Fruit fly (Drosophila melanogaster): ENCODE measurements around the gene CG9525.
A peak's percentile ranks its signal among the peaks of the same experiment; 100 is the strongest.

The CG9525 gene

DNA sequence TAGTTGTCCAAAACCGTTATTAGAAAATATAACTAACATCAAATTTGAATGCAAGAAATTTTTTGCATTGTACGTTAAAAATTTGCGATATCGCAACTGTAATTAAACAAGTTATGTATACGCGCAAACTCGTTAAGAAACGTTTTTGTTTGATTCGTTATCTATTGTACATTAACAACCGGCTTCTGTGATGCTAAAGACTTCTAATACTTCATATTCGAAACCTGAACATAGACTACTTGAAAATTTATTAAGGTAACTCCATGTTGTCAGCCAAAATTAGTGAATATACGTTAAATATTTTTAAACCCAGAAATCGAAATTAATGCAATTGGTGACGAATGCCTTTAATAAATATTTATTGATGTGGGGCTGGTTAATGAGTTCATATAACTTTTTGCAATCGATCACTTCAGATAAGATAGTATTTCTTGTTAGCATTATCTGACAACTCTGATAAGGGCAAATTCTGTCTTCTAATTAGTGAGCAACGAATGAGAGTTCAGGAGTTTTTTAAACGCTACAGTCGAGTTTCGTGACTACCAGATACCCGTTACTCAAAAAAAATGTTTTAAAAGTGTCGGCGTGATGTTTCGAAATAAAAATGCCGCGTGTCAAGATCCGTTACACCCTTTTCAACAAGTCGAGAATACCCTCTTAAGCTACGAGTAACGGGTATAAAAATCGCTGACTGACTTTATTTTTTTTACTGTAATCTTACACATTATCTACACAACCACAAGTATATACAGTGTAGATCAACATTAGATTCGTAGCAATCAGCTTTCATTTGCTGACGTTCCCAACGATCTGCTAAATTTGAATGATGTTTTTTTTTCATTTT, 9.7 kb downstream of the CG9525 start (continued):
- TF ChIP-seq HmgZ (tag; optimal IDR thresholded peaks at IDR 0.05), result peak; percentile 40
- no peak for TF ChIP-seq odd (GFP tag; optimal IDR thresholded peaks at IDR 0.05)
- TF ChIP-seq vnd (GFP tag; IDR thresholded peaks at IDR 0.05; ENCODE audit: partially characterized antibody), result peak; percentile 59; the same call in 1 of the 3 replicates
- TF ChIP-seq Rfx (GFP tag; IDR thresholded peaks at IDR 0.05), result peak; percentile 71
- TF ChIP-seq eyg (GFP tag; optimal IDR thresholded peaks at IDR 0.05), result no peak
- TF ChIP-seq CG32532 (GFP tag; IDR thresholded peaks at IDR 0.05), result peak; percentile 70
- no peak for TF ChIP-seq CG3838 (GFP tag; optimal IDR thresholded peaks at IDR 0.05)
- 0 out of 3 replicates have a peak, but pooled peaks have one; percentile 18 for TF ChIP-seq CG7963 (GFP tag; IDR thresholded peaks at IDR 0.05; ENCODE audit: partially characterized antibody)
- no peak for TF ChIP-seq CG12299 (tag; optimal IDR thresholded peaks at IDR 0.05)
- TF ChIP-seq usp (GFP tag; optimal IDR thresholded peaks at IDR 0.05), result no peak
- TF ChIP-seq pzg (GFP tag; optimal IDR thresholded peaks at IDR 0.05), result peak; percentile 9
- peak; percentile 61 for TF ChIP-seq cwo (GFP tag; optimal IDR thresholded peaks at IDR 0.05)
- peak; percentile 76 for TF ChIP-seq CTCF (GFP tag; optimal IDR thresholded peaks at IDR 0.05)
- peak in 1 of 2 experiments; percentile 52 for TF ChIP-seq chif (GFP tag; optimal IDR thresholded peaks at IDR 0.05)
- TF ChIP-seq tio (GFP tag; optimal IDR thresholded peaks at IDR 0.05), result peak; percentile 37
- TF ChIP-seq en (GFP tag; optimal IDR thresholded peaks at IDR 0.05), result no peak
- TF ChIP-seq Sox100B (GFP tag; optimal IDR thresholded peaks at IDR 0.05), result no peak
- no peak for TF ChIP-seq CG30020 (tag; optimal IDR thresholded peaks at IDR 0.05)
- no peak for TF ChIP-seq fd102C (GFP tag; optimal IDR thresholded peaks at IDR 0.05)
- peak; percentile 42 for TF ChIP-seq CG8388 (GFP tag; optimal IDR thresholded peaks at IDR 0.05)
- no peak for TF ChIP-seq kni (GFP tag; optimal IDR thresholded peaks at IDR 0.05)
- TF ChIP-seq Ssrp (tag; optimal IDR thresholded peaks at IDR 0.05), result peak; percentile 23
- no peak; the same call in 1 of the 2 replicates for TF ChIP-seq esg (GFP tag; conservative IDR thresholded peaks at IDR 0.05)
- peak; percentile 64 for TF ChIP-seq CG1603 (tag; optimal IDR thresholded peaks at IDR 0.05)
- peak; percentile 2 for TF ChIP-seq CG15696 (tag; optimal IDR thresholded peaks at IDR 0.05)
- TF ChIP-seq croc (GFP tag; conservative IDR thresholded peaks at IDR 0.05), result no peak
- 0 out of 3 replicates have a peak, but pooled peaks have one; percentile 26 for TF ChIP-seq Optix (GFP tag; IDR thresholded peaks at IDR 0.05)
- no peak for TF ChIP-seq MTF-1 (GFP tag; optimal IDR thresholded peaks at IDR 0.05; ENCODE audit: borderline replicate concordance)
- no peak for TF ChIP-seq jumu (GFP tag; optimal IDR thresholded peaks at IDR 0.05)
- TF ChIP-seq zen2 (GFP tag; IDR thresholded peaks at IDR 0.05; ENCODE audit: partially characterized antibody), result no peak
- TF ChIP-seq Sry-δ (GFP tag; optimal IDR thresholded peaks at IDR 0.05), result peak; percentile 10
- 0 out of 2 replicates have a peak, but pooled peaks have one; percentile 36 for TF ChIP-seq CG31224 (GFP tag; IDR thresholded peaks at IDR 0.05)
- TF ChIP-seq ham (GFP tag; IDR thresholded peaks at IDR 0.05), result no peak
- peak; percentile 6 for TF ChIP-seq CG16863 (GFP tag; optimal IDR thresholded peaks at IDR 0.05)
- no peak for TF ChIP-seq sr (GFP tag; IDR thresholded peaks at IDR 0.05)
- TF ChIP-seq br (optimal IDR thresholded peaks at IDR 0.05), result no peak
- TF ChIP-seq CG30403 (GFP tag; optimal IDR thresholded peaks at IDR 0.05), result peak; percentile 34
- TF ChIP-seq schlank (tag; optimal IDR thresholded peaks at IDR 0.05), result peak; percentile 5
- TF ChIP-seq CG2875 (GFP tag; optimal IDR thresholded peaks at IDR 0.05), result peak; percentile 33
- TF ChIP-seq Eip74EF (GFP tag; optimal IDR thresholded peaks at IDR 0.05), result no peak
- TF ChIP-seq twi (tag; optimal IDR thresholded peaks at IDR 0.05), result no peak
- TF ChIP-seq CG3065 (GFP tag; optimal IDR thresholded peaks at IDR 0.05), result peak; percentile 30
- no peak for TF ChIP-seq Spps (tag; optimal IDR thresholded peaks at IDR 0.05)
- TF ChIP-seq gsb (GFP tag; IDR thresholded peaks at IDR 0.05), result no peak
- no peak for TF ChIP-seq CG10321 (GFP tag; IDR thresholded peaks at IDR 0.05)
- TF ChIP-seq CG7271 (tag; optimal IDR thresholded peaks at IDR 0.05), result no peak
- peak; percentile 30 for TF ChIP-seq CG34376 (GFP tag; optimal IDR thresholded peaks at IDR 0.05)
- no peak for TF ChIP-seq gce (GFP tag; IDR thresholded peaks at IDR 0.05)
- TF ChIP-seq CG14014 (GFP tag; IDR thresholded peaks at IDR 0.05), result peak; percentile 61; the same call in 1 of the 2 replicates

Data from whole organism, embryonic.